Worm (Caenorhabditis elegans): ENCODE measurements around the gene ssr-2.

Gene ssr-2

ce11 chrX:2827702-2828182 is at the start of gene ssr-2:
TSS of gene ssr-2 (minus strand) at chrX:2827752.
- no peak for TF ChIP-seq nhr-76 (tag; optimal IDR thresholded peaks at IDR 0.05)
- no peak for TF ChIP-seq ceh-39 (tag; optimal IDR thresholded peaks at IDR 0.05)
- no peak for TF ChIP-seq M03D4.4 (tag; optimal IDR thresholded peaks at IDR 0.05)
- no peak for TF ChIP-seq drap-1 (GFP tag; optimal IDR thresholded peaks at IDR 0.05)

ce11 chrX:2874598-2874997 is 47.0 kb upstream of the ssr-2 start:
- TF ChIP-seq blmp-1 (tag; optimal IDR thresholded peaks at IDR 0.05) (peak; percentile 41), pha-4 (tag; optimal IDR thresholded peaks at IDR 0.05) (no peak), ces-1 (GFP tag; optimal IDR thresholded peaks at IDR 0.05) (no peak), ham-2 (GFP tag; optimal IDR thresholded peaks at IDR 0.05) (peak; percentile 61), cnd-1 (tag; optimal IDR thresholded peaks at IDR 0.05) (no peak), snpc-4 (tag; optimal IDR thresholded peaks at IDR 0.05) (no peak)

- TF ChIP-seq nhr-12 (tag; optimal IDR thresholded peaks at IDR 0.05): no peak
- TF ChIP-seq M03D4.4 (tag; optimal IDR thresholded peaks at IDR 0.05): no peak
- no peak for TF ChIP-seq mls-2 (tag; optimal IDR thresholded peaks at IDR 0.05)
- no peak for TF ChIP-seq zip-8 (tag; optimal IDR thresholded peaks at IDR 0.05)
Observed at ce11 chrX:2873272-2873671, 45.7 kb upstream of the ssr-2 start.

- TF ChIP-seq nhr-237 (tag; optimal IDR thresholded peaks at IDR 0.05) (no peak), sptf-1 (tag; optimal IDR thresholded peaks at IDR 0.05) (peak; percentile 10)
Observed at ce11 chrX:2871037-2871436, 43.5 kb upstream of the ssr-2 start, which contains the start of gene F53B3.3. TSS of gene F53B3.3 (minus strand) at chrX:2871137.

- no peak for TF ChIP-seq sem-2 (GFP tag; optimal IDR thresholded peaks at IDR 0.05)
- TF ChIP-seq ham-2 (GFP tag; optimal IDR thresholded peaks at IDR 0.05): no peak
- TF ChIP-seq unc-62 (GFP tag; optimal IDR thresholded peaks at IDR 0.05): no peak
- no peak for TF ChIP-seq M03D4.4 (tag; optimal IDR thresholded peaks at IDR 0.05)
- no peak for TF ChIP-seq sptf-1 (tag; optimal IDR thresholded peaks at IDR 0.05)
- TF ChIP-seq mls-2 (tag; optimal IDR thresholded peaks at IDR 0.05): no peak
- TF ChIP-seq zip-8 (tag; optimal IDR thresholded peaks at IDR 0.05): no peak
- no peak for TF ChIP-seq lin-13 (tag; optimal IDR thresholded peaks at IDR 0.05)
- TF ChIP-seq nhr-237 (tag; optimal IDR thresholded peaks at IDR 0.05): no peak
- no peak for TF ChIP-seq elt-3 (tag; optimal IDR thresholded peaks at IDR 0.05)
- no peak for TF ChIP-seq bed-3 (GFP tag; optimal IDR thresholded peaks at IDR 0.05)
- no peak for TF ChIP-seq ceh-39 (tag; optimal IDR thresholded peaks at IDR 0.05)
- no peak for TF ChIP-seq unc-120 (tag; optimal IDR thresholded peaks at IDR 0.05; ENCODE audit: poor library complexity, severe bottlenecking)
- no peak for TF ChIP-seq mab-5 (tag; optimal IDR thresholded peaks at IDR 0.05)
- no peak for TF ChIP-seq ztf-11 (tag; optimal IDR thresholded peaks at IDR 0.05)
- TF ChIP-seq ceh-43 (GFP tag; optimal IDR thresholded peaks at IDR 0.05): no peak
- no peak for TF ChIP-seq blmp-1 (tag; optimal IDR thresholded peaks at IDR 0.05)
- no peak for TF ChIP-seq mep-1 (tag; optimal IDR thresholded peaks at IDR 0.05)
Observed at ce11 chrX:2865591-2866217, 38.2 kb upstream of the ssr-2 start.

ce11 chrX:2863946-2864345 is 36.4 kb upstream of the ssr-2 start, which contains the start of gene F53B3.6:
TSS of gene F53B3.6 (plus strand) at chrX:2864229.
- TF ChIP-seq nhr-237 (tag; optimal IDR thresholded peaks at IDR 0.05) (no peak), ceh-83 (GFP tag; optimal IDR thresholded peaks at IDR 0.05) (no peak), blmp-1 (tag; optimal IDR thresholded peaks at IDR 0.05) (no peak), unc-62 (GFP tag; optimal IDR thresholded peaks at IDR 0.05) (no peak), sptf-1 (tag; optimal IDR thresholded peaks at IDR 0.05) (no peak), ceh-43 (GFP tag; optimal IDR thresholded peaks at IDR 0.05) (no peak), ztf-11 (tag; optimal IDR thresholded peaks at IDR 0.05) (no peak), ham-2 (GFP tag; optimal IDR thresholded peaks at IDR 0.05) (no peak), tbx-8 (GFP tag; optimal IDR thresholded peaks at IDR 0.05) (no peak), ceh-39 (tag; optimal IDR thresholded peaks at IDR 0.05) (no peak), lsy-2 (tag; optimal IDR thresholded peaks at IDR 0.05) (no peak), mab-5 (tag; optimal IDR thresholded peaks at IDR 0.05) (no peak), ces-1 (GFP tag; optimal IDR thresholded peaks at IDR 0.05) (no peak)
